Fruit fly (Drosophila melanogaster): Measurements from ENCODE around the gene CG11811.

The CG11811 gene

DNA sequence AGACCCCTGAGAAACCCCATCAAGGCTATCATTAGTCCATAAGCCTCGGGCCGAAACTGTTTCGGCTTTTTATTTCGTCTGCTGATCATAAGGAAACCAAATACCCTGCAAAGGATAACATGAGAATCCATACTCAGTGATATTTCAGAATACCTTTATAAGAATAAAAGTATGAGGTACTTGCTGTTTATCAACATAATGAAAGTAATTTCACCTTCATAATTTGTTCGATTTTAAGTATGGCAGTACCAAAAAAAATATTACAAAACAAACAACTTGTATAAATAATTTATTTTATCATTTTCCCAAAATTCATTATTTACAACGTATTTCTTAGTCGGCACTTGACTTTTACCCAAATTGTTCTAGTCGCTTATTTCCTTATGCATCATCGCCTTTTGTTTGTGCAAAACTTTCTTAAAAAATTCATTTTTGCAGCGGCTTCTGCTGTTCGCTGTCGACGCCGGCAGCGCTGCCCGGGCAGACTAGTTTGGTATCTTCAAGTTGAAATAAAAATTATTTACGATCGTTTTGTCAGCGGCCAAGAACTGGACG lies 25.6 kb downstream of the CG11811 start:
- TF ChIP-seq Sin3A (optimal IDR thresholded peaks at IDR 0.05) (no peak), Myc (optimal IDR thresholded peaks at IDR 0.05) (no peak), ttk (optimal IDR thresholded peaks at IDR 0.05) (no peak), insv (optimal IDR thresholded peaks at IDR 0.05) (no peak), psq (optimal IDR thresholded peaks at IDR 0.05) (no peak), h (optimal IDR thresholded peaks at IDR 0.05) (no peak)

- no peak for TF ChIP-seq psq (optimal IDR thresholded peaks at IDR 0.05)
- no peak for TF ChIP-seq insv (optimal IDR thresholded peaks at IDR 0.05)
- TF ChIP-seq Sin3A (optimal IDR thresholded peaks at IDR 0.05): no peak
- TF ChIP-seq h (optimal IDR thresholded peaks at IDR 0.05): no peak
- no peak for TF ChIP-seq ttk (optimal IDR thresholded peaks at IDR 0.05)
- no peak for TF ChIP-seq Myc (optimal IDR thresholded peaks at IDR 0.05)
Measured at dm6 chr3L:10719771-10720170, 28.9 kb downstream of the CG11811 start.

- TF ChIP-seq Sin3A (optimal IDR thresholded peaks at IDR 0.05): no peak
- no peak for TF ChIP-seq ttk (optimal IDR thresholded peaks at IDR 0.05)
- no peak for TF ChIP-seq insv (optimal IDR thresholded peaks at IDR 0.05)
- TF ChIP-seq psq (optimal IDR thresholded peaks at IDR 0.05): no peak
Measured at dm6 chr3L:10722607-10723006, 31.8 kb downstream of the CG11811 start.

DNA sequence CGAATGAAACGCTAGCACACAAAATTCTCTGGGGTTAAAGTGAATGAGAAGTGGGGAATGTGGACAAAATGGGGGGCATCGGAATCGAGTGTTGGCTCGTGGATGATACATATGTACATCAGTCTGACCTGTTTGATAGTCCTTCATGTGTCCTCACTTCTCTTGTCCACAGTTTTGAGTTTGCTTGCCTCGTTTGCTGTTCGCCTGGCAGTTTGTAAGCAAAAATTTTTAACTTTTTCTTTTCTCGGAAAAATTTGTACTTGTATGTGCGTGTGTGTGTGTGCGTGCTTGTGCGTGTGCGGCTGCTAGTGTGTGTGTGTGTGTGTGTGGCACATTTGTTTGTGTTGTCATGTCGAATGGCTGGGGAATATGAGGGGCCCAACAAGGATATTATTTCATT lies 32.8 kb downstream of the CG11811 start:
- TF ChIP-seq ttk (optimal IDR thresholded peaks at IDR 0.05) (no peak), psq (optimal IDR thresholded peaks at IDR 0.05) (no peak), insv (optimal IDR thresholded peaks at IDR 0.05) (no peak), h (optimal IDR thresholded peaks at IDR 0.05) (no peak), Sin3A (optimal IDR thresholded peaks at IDR 0.05) (no peak), Myc (optimal IDR thresholded peaks at IDR 0.05) (no peak)

- no peak for TF ChIP-seq h (optimal IDR thresholded peaks at IDR 0.05)
- no peak for TF ChIP-seq Myc (optimal IDR thresholded peaks at IDR 0.05)
- TF ChIP-seq ttk (optimal IDR thresholded peaks at IDR 0.05): no peak
- TF ChIP-seq psq (optimal IDR thresholded peaks at IDR 0.05): no peak
- TF ChIP-seq insv (optimal IDR thresholded peaks at IDR 0.05): no peak
- TF ChIP-seq Sin3A (optimal IDR thresholded peaks at IDR 0.05): no peak
Measured at dm6 chr3L:10724810-10725444, 34.1 kb downstream of the CG11811 start.

DNA sequence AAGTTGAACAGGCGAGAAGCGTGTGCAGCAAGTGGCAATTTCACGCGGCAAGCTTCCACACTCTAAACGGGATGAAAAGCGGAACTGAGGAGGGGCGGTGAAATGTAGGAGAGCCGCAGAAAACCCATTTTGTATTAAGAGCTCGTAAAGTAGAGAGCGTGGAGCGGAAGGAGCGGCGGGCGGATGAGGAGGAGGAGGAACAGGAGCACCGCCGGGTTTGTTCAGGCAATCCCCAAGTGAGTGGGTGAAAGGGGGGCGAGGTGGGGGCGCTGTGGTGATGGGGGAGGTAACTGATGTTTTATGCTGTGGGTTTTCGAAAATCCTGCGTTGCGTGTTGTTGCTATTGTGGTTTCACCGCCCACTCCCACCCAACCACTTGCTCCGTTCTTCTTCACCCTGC lies 36.3 kb downstream of the CG11811 start:
- TF ChIP-seq insv (optimal IDR thresholded peaks at IDR 0.05): no peak
- no peak for TF ChIP-seq Sin3A (optimal IDR thresholded peaks at IDR 0.05)
- no peak for TF ChIP-seq h (optimal IDR thresholded peaks at IDR 0.05)
- no peak for TF ChIP-seq psq (optimal IDR thresholded peaks at IDR 0.05)
- no peak for TF ChIP-seq ttk (optimal IDR thresholded peaks at IDR 0.05)
- no peak for TF ChIP-seq Myc (optimal IDR thresholded peaks at IDR 0.05)

DNA sequence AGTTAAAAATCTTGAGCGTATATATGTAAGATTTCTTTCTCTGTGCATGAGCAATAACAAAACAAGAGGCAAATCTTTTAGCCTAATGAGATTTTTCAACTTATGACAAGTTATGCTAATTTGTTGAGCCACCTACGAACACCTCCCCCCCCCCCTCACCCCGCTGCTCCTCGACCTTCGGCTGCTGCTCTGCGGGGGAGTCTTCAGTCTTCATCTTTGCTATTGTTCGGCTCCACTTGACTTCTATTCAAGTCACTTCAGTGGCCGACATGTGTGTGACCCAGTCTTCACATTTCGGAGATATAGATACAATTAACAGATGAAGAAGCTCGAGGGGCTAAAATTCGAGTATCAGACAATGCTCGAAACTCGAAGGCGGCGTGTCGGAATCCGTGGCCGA lies 41.2 kb downstream of the CG11811 start:
- TF ChIP-seq Myc (optimal IDR thresholded peaks at IDR 0.05) (no peak), Sin3A (optimal IDR thresholded peaks at IDR 0.05) (no peak), psq (optimal IDR thresholded peaks at IDR 0.05) (no peak), ttk (optimal IDR thresholded peaks at IDR 0.05) (no peak), insv (optimal IDR thresholded peaks at IDR 0.05) (no peak), h (optimal IDR thresholded peaks at IDR 0.05) (no peak)

DNA sequence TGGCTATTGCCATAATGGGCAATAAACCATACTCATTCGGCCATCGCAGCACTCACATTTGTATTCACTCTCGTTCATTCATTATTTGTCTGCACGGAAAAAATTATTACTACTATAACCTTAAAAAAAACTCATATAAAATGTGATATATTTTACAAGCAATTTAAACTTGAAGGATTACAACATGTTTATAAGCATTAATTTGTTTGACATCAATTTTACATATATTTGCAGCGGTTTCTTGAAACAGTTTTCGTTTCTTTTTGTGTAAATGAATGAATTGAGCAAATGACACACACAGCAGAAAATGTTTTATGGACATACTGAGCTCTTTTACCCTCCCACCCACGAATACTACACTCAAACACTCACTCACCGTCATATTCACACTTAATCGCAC lies 42.7 kb downstream of the CG11811 start:
- no peak for TF ChIP-seq Myc (optimal IDR thresholded peaks at IDR 0.05)
- TF ChIP-seq h (optimal IDR thresholded peaks at IDR 0.05): no peak
- no peak for TF ChIP-seq ttk (optimal IDR thresholded peaks at IDR 0.05)
- TF ChIP-seq insv (optimal IDR thresholded peaks at IDR 0.05): no peak
- TF ChIP-seq Sin3A (optimal IDR thresholded peaks at IDR 0.05): no peak
- TF ChIP-seq psq (optimal IDR thresholded peaks at IDR 0.05): no peak

DNA sequence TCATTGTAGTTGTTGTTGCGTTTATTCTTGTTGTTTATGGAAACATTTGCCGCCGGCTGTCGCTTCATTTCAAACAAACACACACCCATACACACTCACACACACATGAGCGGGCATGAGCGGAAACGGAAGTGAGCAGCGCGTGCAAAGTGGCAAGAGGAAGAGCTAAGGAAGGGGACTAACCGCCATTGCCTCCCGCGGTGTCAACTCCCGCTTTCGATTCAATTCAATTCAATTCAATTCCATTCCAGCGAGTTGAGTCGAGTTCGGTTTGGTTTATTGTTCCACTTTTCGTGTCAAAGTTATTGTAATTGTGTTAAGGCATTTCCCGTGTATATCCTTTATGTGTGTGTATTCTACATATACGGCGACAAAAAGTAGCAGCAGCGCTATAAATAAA lies 43.7 kb downstream of the CG11811 start:
- TF ChIP-seq Sin3A (optimal IDR thresholded peaks at IDR 0.05): no peak
- TF ChIP-seq ttk (optimal IDR thresholded peaks at IDR 0.05): no peak
- TF ChIP-seq psq (optimal IDR thresholded peaks at IDR 0.05): no peak
- no peak for TF ChIP-seq h (optimal IDR thresholded peaks at IDR 0.05)
- TF ChIP-seq insv (optimal IDR thresholded peaks at IDR 0.05): no peak
- no peak for TF ChIP-seq Myc (optimal IDR thresholded peaks at IDR 0.05)

- TF ChIP-seq psq (optimal IDR thresholded peaks at IDR 0.05) (no peak), Myc (optimal IDR thresholded peaks at IDR 0.05) (no peak), insv (optimal IDR thresholded peaks at IDR 0.05) (no peak), Sin3A (optimal IDR thresholded peaks at IDR 0.05) (no peak), ttk (optimal IDR thresholded peaks at IDR 0.05) (no peak), h (optimal IDR thresholded peaks at IDR 0.05) (no peak)
Measured at dm6 chr3L:10735095-10735494, 44.3 kb downstream of the CG11811 start.

DNA sequence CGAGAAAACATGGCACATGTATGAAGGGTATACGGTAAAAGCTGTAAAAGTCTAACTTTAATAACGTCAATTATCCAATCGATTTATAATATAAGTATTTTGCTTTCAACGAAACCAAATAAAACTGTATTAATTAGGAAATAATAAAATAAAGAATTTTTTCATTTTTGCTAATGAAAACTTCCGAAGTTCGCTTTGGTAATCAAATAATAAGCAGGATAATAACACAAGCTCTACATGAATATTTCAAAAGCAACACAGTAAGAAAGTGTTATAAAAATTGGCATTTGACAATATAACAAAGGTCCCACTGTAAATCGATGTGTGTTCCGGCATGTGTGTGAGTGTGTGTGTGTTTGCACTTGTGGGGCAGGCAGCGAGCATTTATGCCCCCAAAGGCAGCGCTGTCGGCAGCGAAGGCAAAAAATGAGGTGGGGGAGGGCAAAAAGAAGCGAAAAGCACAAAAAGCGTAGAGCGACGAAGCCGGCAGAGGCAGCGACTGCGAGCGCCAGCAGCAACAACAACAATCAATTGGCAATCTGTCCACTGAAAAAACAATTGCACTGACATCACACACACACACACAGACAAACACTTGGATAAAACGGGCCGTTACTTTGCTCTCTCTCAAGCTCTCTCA lies 45.8 kb downstream of the CG11811 start:
- TF ChIP-seq h (optimal IDR thresholded peaks at IDR 0.05): no peak

dm6 chr3L:10737123-10737709 lies 46.4 kb downstream of the CG11811 start:
- TF ChIP-seq Sin3A (optimal IDR thresholded peaks at IDR 0.05): no peak
- TF ChIP-seq psq (optimal IDR thresholded peaks at IDR 0.05): no peak
- TF ChIP-seq Myc (optimal IDR thresholded peaks at IDR 0.05): no peak
- no peak for TF ChIP-seq insv (optimal IDR thresholded peaks at IDR 0.05)
- no peak for TF ChIP-seq ttk (optimal IDR thresholded peaks at IDR 0.05)
- no peak for TF ChIP-seq h (optimal IDR thresholded peaks at IDR 0.05)

Data from Kc167 (cell line).